Fruit fly (Drosophila melanogaster): Measurements from ENCODE around the gene CG12773.
A peak's percentile ranks its signal among the peaks of the same experiment; 100 is the strongest.

- TF ChIP-seq toe (GFP tag; optimal IDR thresholded peaks at IDR 0.05) (no peak), tj (GFP tag; optimal IDR thresholded peaks at IDR 0.05) (peak; percentile 23), ovo (GFP tag; optimal IDR thresholded peaks at IDR 0.05) (no peak), pad (GFP tag; optimal IDR thresholded peaks at IDR 0.05) (no peak), Clk (GFP tag; optimal IDR thresholded peaks at IDR 0.05) (no peak), CG33017 (tag; optimal IDR thresholded peaks at IDR 0.05) (no peak), bab1 (GFP tag; optimal IDR thresholded peaks at IDR 0.05) (peak; percentile 59), Hr96 (GFP tag; optimal IDR thresholded peaks at IDR 0.05) (no peak), cnc (optimal IDR thresholded peaks at IDR 0.05) (no peak), Crg-1 (GFP tag; optimal IDR thresholded peaks at IDR 0.05) (no peak)
These were observed 4.5 kb downstream of the CG12773 start, which contains the start of gene MTPAP for dm6 chrX:1349255-1349654.
